Worm (Caenorhabditis elegans): ENCODE results near the gene vps-22.

vps-22 gene

DNA sequence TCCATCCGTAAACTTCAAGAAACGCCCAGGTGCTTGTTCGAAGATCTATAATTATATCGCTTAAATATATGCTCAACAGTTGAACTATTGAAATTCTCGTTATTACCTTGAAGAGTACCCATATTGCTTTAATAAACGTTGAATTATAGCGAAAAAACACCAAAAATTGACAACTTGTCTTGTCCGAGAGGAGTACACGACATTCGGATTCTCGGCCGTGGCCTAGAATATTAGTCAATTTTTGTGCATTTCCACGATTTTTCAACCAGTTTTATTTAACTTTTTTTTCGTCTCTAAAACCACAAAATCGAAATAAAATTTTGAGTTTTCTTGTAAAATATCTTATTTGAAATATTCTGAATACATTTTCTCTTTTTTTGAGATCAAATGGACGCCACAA lies 50.0 kb downstream of the vps-22 start, which contains the start of the genes F26F4.9 and cee-1 (continued):
- no peak for TF ChIP-seq jun-1 (tag; optimal IDR thresholded peaks at IDR 0.05)
- TF ChIP-seq dpl-1 (GFP tag; optimal IDR thresholded peaks at IDR 0.05): peak; percentile 78
- no peak for TF ChIP-seq T20F7.1 (GFP tag; optimal IDR thresholded peaks at IDR 0.05)
- peak; percentile 38 for TF ChIP-seq mep-1 (tag; optimal IDR thresholded peaks at IDR 0.05)
- TF ChIP-seq lin-38 (GFP tag; IDR thresholded peaks at IDR 0.05): no peak
- TF ChIP-seq fkh-10 (GFP tag; optimal IDR thresholded peaks at IDR 0.05): no peak
- no peak for TF ChIP-seq hmg-1.1 (GFP tag; IDR thresholded peaks at IDR 0.05)

DNA sequence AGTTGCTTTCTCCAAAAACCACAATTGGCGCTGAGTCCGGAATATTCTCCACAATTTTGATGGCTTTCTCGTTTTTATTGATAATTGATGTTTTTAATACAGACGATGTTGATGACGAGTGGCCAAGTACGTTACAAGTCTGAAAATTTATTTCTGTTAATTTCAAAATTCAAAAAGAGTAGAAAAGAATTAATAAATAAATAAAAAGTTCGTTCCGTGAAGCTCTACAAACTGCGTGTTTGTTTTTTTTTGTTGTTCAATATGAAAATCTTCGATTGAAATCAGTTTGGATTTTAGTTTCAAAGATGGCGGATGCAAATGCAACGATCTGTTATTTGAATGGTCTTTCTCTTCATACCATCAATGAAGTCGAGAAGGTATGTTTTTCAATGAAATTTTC lies 51.3 kb downstream of the vps-22 start, which contains the start of gene F26F4.2:
F26F4.2 (plus strand) TSS at position 301 of the 400 bp plus-strand sequence.
- TF ChIP-seq mxl-2 (GFP tag; conservative IDR thresholded peaks at IDR 0.05): no peak
- TF ChIP-seq mep-1 (tag; optimal IDR thresholded peaks at IDR 0.05): no peak
- TF ChIP-seq daf-19 (GFP tag; conservative IDR thresholded peaks at IDR 0.05): no peak
- no peak for TF ChIP-seq mdt-29 (GFP tag; IDR thresholded peaks at IDR 0.05)
- no peak for TF ChIP-seq zfp-3 (GFP tag; conservative IDR thresholded peaks at IDR 0.05)
- TF ChIP-seq lsy-2 (tag; optimal IDR thresholded peaks at IDR 0.05): no peak
- no peak for TF ChIP-seq R02D3.7 (tag; optimal IDR thresholded peaks at IDR 0.05)
- no peak for TF ChIP-seq lin-15B (tag; optimal IDR thresholded peaks at IDR 0.05)
